Fruit fly (Drosophila melanogaster) whole organism, embryonic: ENCODE data around the gene Ir93a.

Experiments used
- B-H2 ChIP-seq: fragments of 200-800 bp; sonication (Bioruptor generic); optimal IDR thresholded peaks from 2 replicates; lab custom pipeline; 2018; ENCODE audit warnings: missing biosample characterization, mild to moderate bottlenecking, missing genetic modification characterization
- CG10543 ChIP-seq: fragments of 200-800 bp; sonication (Bioruptor generic); optimal IDR thresholded peaks from 3 replicates; lab custom pipeline; 2017; ENCODE audit warnings: missing biosample characterization, mild to moderate bottlenecking, missing genetic modification characterization, moderate library complexity
- CG12104 ChIP-seq: fragments of 200-800 bp; sonication (Bioruptor generic); optimal IDR thresholded peaks from 3 replicates; lab custom pipeline; 2016; ENCODE audit warnings: missing biosample characterization, missing genetic modification characterization
- CG12659 ChIP-seq: fragments of 200-800 bp; sonication (Bioruptor generic); optimal IDR thresholded peaks from 3 replicates; lab custom pipeline; 2017; ENCODE audit warnings: mild to moderate bottlenecking, missing biosample characterization, missing genetic modification reagents, missing genetic modification characterization
- CG17912 ChIP-seq: fragments of 200-800 bp; sonication (Bioruptor generic); optimal IDR thresholded peaks from 2 replicates; lab custom pipeline; 2018; ENCODE audit warnings: missing biosample characterization, mild to moderate bottlenecking, missing genetic modification characterization
- CG1832 ChIP-seq: fragments of 200-800 bp; sonication (Bioruptor generic); optimal IDR thresholded peaks from 2 replicates; lab custom pipeline; 2017; ENCODE audit warnings: missing biosample characterization, mild to moderate bottlenecking, missing genetic modification characterization, inconsistent platforms
- CG2129 ChIP-seq: fragments of 200-800 bp; sonication (Bioruptor generic); IDR thresholded peaks from 2 replicates; pipeline ENCODE4 v1.3.6; 2022; ENCODE audit warnings: missing biosample characterization, missing genetic modification characterization; ENCODE audit not compliant: partially characterized antibody
- CG31224 ChIP-seq: fragments of 200-800 bp; sonication (Bioruptor generic); IDR thresholded peaks from 2 replicates; pipeline ENCODE4 v1.3.6; 2022; ENCODE audit warnings: missing biosample characterization, missing genetic modification characterization
- CG31388 ChIP-seq: fragments of 200-800 bp; sonication (Bioruptor generic); optimal IDR thresholded peaks from 2 replicates; lab custom pipeline; 2016; ENCODE audit warnings: missing biosample characterization, missing genetic modification characterization
- CG31441 ChIP-seq: fragments of 200-800 bp; sonication (Bioruptor generic); IDR thresholded peaks from 2 replicates; pipeline ENCODE4 v1.3.6; 2022; ENCODE audit warnings: missing biosample characterization, missing genetic modification characterization
- CG3281 ChIP-seq: fragments of 200-800 bp; sonication (Bioruptor generic); optimal IDR thresholded peaks from 3 replicates; lab custom pipeline; 2017; ENCODE audit warnings: missing biosample characterization, mild to moderate bottlenecking, missing genetic modification characterization
- CG4282 ChIP-seq: fragments of 200-800 bp; sonication (Bioruptor generic); optimal IDR thresholded peaks from 2 replicates; lab custom pipeline; 2016; ENCODE audit warnings: missing biosample characterization, missing genetic modification characterization
- CG4424 ChIP-seq: fragments of 200-800 bp; sonication (Bioruptor generic); optimal IDR thresholded peaks from 3 replicates; lab custom pipeline; 2016; ENCODE audit warnings: missing biosample characterization, missing genetic modification characterization
- CG5245 ChIP-seq: fragments of 200-800 bp; sonication (Bioruptor generic); optimal IDR thresholded peaks from 3 replicates; lab custom pipeline; 2016; ENCODE audit warnings: missing biosample characterization, missing genetic modification characterization
- CG6254 ChIP-seq: fragments of 200-800 bp; sonication (Bioruptor generic); optimal IDR thresholded peaks from 3 replicates; lab custom pipeline; 2017; ENCODE audit warnings: mild to moderate bottlenecking, missing biosample characterization, missing genetic modification reagents, missing genetic modification characterization
- CG6813 ChIP-seq: fragments of 200-800 bp; sonication (Bioruptor generic); optimal IDR thresholded peaks from 2 replicates; lab custom pipeline; 2017; ENCODE audit warnings: missing biosample characterization, missing genetic modification characterization, mild to moderate bottlenecking, moderate library complexity, missing genetic modification reagents
- CG8944 ChIP-seq: fragments of 200-800 bp; sonication (Bioruptor generic); optimal IDR thresholded peaks from 3 replicates; lab custom pipeline; 2016; ENCODE audit warnings: missing biosample characterization, missing genetic modification characterization
- CG9727 ChIP-seq: fragments of 200-800 bp; sonication (Bioruptor generic); optimal IDR thresholded peaks from 3 replicates; lab custom pipeline; 2017; ENCODE audit warnings: missing biosample characterization, mild to moderate bottlenecking, missing genetic modification characterization
- Fer1 ChIP-seq: fragments of 200-800 bp; sonication (Bioruptor generic); optimal IDR thresholded peaks from 2 replicates; lab custom pipeline; 2017; ENCODE audit warnings: missing biosample characterization, mild to moderate bottlenecking, missing genetic modification characterization
- Fer3 ChIP-seq: fragments of 200-800 bp; sonication (Bioruptor generic); optimal IDR thresholded peaks from 2 replicates; lab custom pipeline; 2018; ENCODE audit warnings: missing biosample characterization, mild to moderate bottlenecking, missing genetic modification characterization, moderate library complexity
- Hr3 ChIP-seq: fragments of 200-800 bp; sonication (Bioruptor generic); optimal IDR thresholded peaks from 3 replicates; lab custom pipeline; 2016; ENCODE audit warnings: missing biosample characterization, missing genetic modification characterization
- Kr ChIP-seq: fragments of 200-800 bp; sonication (Bioruptor generic); optimal IDR thresholded peaks from 2 replicates; lab custom pipeline; 2017; ENCODE audit warnings: missing biosample characterization, mild to moderate bottlenecking, missing genetic modification characterization
- Lhr ChIP-seq: fragments of 200-800 bp; sonication (Bioruptor generic); optimal IDR thresholded peaks from 3 replicates; lab custom pipeline; 2017; ENCODE audit warnings: mild to moderate bottlenecking, missing biosample characterization, missing genetic modification reagents, missing genetic modification characterization
- Meics ChIP-seq: fragments of 200-800 bp; sonication (Bioruptor generic); optimal IDR thresholded peaks from 2 replicates; lab custom pipeline; 2017; ENCODE audit warnings: missing biosample characterization, mild to moderate bottlenecking, missing genetic modification characterization
- Neu2 ChIP-seq: fragments of 200-800 bp; sonication (Bioruptor generic); optimal IDR thresholded peaks from 3 replicates; lab custom pipeline; 2016; ENCODE audit warnings: missing biosample characterization, missing genetic modification characterization, borderline replicate concordance
- Pdp1 ChIP-seq, 2 experiments: fragments of 200-800 bp; sonication (Bioruptor generic); optimal IDR thresholded peaks; 3 replicates each; lab custom pipeline; 2016; ENCODE audit warnings: missing biosample characterization in 2 of 2, missing genetic modification characterization in 2 of 2, mild to moderate bottlenecking in 1 of 2, moderate library complexity in 1 of 2
- Rx ChIP-seq: fragments of 200-800 bp; sonication (Bioruptor generic); IDR thresholded peaks from 2 replicates; pipeline ENCODE4 v1.3.6; 2022; ENCODE audit warnings: missing biosample characterization, missing genetic modification characterization
- Scr ChIP-seq: fragments of 200-800 bp; sonication (Bioruptor generic); IDR thresholded peaks from 2 replicates; pipeline ENCODE4 v1.3.6; 2022; ENCODE audit warnings: missing biosample characterization, missing genetic modification characterization; ENCODE audit not compliant: partially characterized antibody
- Xbp1 ChIP-seq: fragments of 200-800 bp; sonication (Bioruptor generic); optimal IDR thresholded peaks from 3 replicates; lab custom pipeline; 2016; ENCODE audit warnings: missing biosample characterization, mild to moderate bottlenecking, missing genetic modification characterization
- amos ChIP-seq: fragments of 200-800 bp; sonication (Bioruptor generic); IDR thresholded peaks from 2 replicates; pipeline ENCODE4 v1.3.6; 2022; ENCODE audit warnings: missing biosample characterization, missing genetic modification characterization; ENCODE audit not compliant: partially characterized antibody
- bbx ChIP-seq: fragments of 200-800 bp; sonication (Bioruptor generic); IDR thresholded peaks from 2 replicates; pipeline ENCODE4 v1.3.6; 2022; ENCODE audit warnings: missing biosample characterization, missing genetic modification characterization; ENCODE audit not compliant: partially characterized antibody
- btn ChIP-seq: fragments of 200-800 bp; sonication (Bioruptor generic); optimal IDR thresholded peaks from 2 replicates; lab custom pipeline; 2016; ENCODE audit warnings: missing biosample characterization, missing genetic modification characterization
- cas ChIP-seq: fragments of 200-800 bp; sonication (Bioruptor generic); IDR thresholded peaks from 2 replicates; pipeline ENCODE4 v1.3.6; 2022; ENCODE audit warnings: missing biosample characterization, missing genetic modification characterization
- crc ChIP-seq: fragments of 200-800 bp; sonication (Bioruptor generic); optimal IDR thresholded peaks from 2 replicates; lab custom pipeline; 2016; ENCODE audit warnings: missing biosample characterization, missing genetic modification characterization
- esg ChIP-seq: fragments of 200-800 bp; sonication (Bioruptor generic); conservative IDR thresholded peaks from 2 replicates; pipeline ENCODE4 v1.3.6; 2022; ENCODE audit warnings: missing biosample characterization, missing genetic modification characterization
- fd96Cb ChIP-seq: fragments of 200-800 bp; sonication (Bioruptor generic); optimal IDR thresholded peaks from 2 replicates; lab custom pipeline; 2018; ENCODE audit warnings: missing biosample characterization, mild to moderate bottlenecking, missing genetic modification characterization, moderate library complexity
- ham ChIP-seq: fragments of 200-800 bp; sonication (Bioruptor generic); IDR thresholded peaks from 2 replicates; pipeline ENCODE4 v1.3.6; 2022; ENCODE audit warnings: missing biosample characterization, missing genetic modification characterization
- ind ChIP-seq: fragments of 200-800 bp; sonication (Bioruptor generic); optimal IDR thresholded peaks from 3 replicates; lab custom pipeline; 2016; ENCODE audit warnings: missing biosample characterization, missing genetic modification characterization
- klu ChIP-seq: fragments of 200-800 bp; sonication (Bioruptor generic); IDR thresholded peaks from 2 replicates; pipeline ENCODE4 v1.3.6; 2022; ENCODE audit warnings: missing biosample characterization, missing genetic modification characterization
- lmd ChIP-seq: fragments of 200-800 bp; sonication (Bioruptor generic); IDR thresholded peaks from 2 replicates; pipeline ENCODE4 v1.3.6; 2022; ENCODE audit warnings: missing biosample characterization, missing genetic modification characterization
- lov ChIP-seq, 2 experiments: fragments of 200-800 bp in 1 of 2; fragments of >200 bp in 1 of 2; sonication (Bioruptor generic) in 1 of 2; IDR thresholded peaks in 1 of 2; optimal IDR thresholded peaks in 1 of 2; 2 replicates in 1 of 2; 3 replicates in 1 of 2; pipeline versions ENCODE4 v1.3.6 to Lab custom; 2017 to 2022; ENCODE audit warnings: missing biosample characterization in 1 of 2, missing genetic modification characterization in 1 of 2
- mld ChIP-seq: fragments of 200-800 bp; sonication (Bioruptor generic); IDR thresholded peaks from 3 replicates; pipeline ENCODE4 v1.3.6; 2022; ENCODE audit warnings: missing biosample characterization, missing genetic modification characterization; ENCODE audit not compliant: partially characterized antibody
- nau ChIP-seq: fragments of 200-800 bp; sonication (Bioruptor generic); optimal IDR thresholded peaks from 3 replicates; lab custom pipeline; 2017; ENCODE audit warnings: missing biosample characterization, mild to moderate bottlenecking, missing genetic modification characterization, missing genetic modification reagents
- repo ChIP-seq: fragments of 200-800 bp; sonication (Bioruptor generic); optimal IDR thresholded peaks from 2 replicates; lab custom pipeline; 2016; ENCODE audit warnings: missing biosample characterization, missing genetic modification characterization
- slou ChIP-seq: fragments of 200-800 bp; sonication (Bioruptor generic); optimal IDR thresholded peaks from 3 replicates; lab custom pipeline; 2016; ENCODE audit warnings: missing biosample characterization, missing genetic modification characterization
- so ChIP-seq: fragments of 200-800 bp; sonication (Bioruptor generic); IDR thresholded peaks from 3 replicates; pipeline ENCODE4 v1.3.6; 2022; ENCODE audit warnings: missing biosample characterization, missing genetic modification characterization
- unc-4 ChIP-seq: fragments of 200-800 bp; sonication (Bioruptor generic); IDR thresholded peaks from 2 replicates; pipeline ENCODE4 v1.3.6; 2022; ENCODE audit warnings: missing biosample characterization, missing genetic modification characterization; ENCODE audit not compliant: partially characterized antibody
- vnd ChIP-seq: fragments of 200-800 bp; sonication (Bioruptor generic); IDR thresholded peaks from 3 replicates; pipeline ENCODE4 v1.3.6; 2022; ENCODE audit warnings: missing biosample characterization, missing genetic modification characterization; ENCODE audit not compliant: partially characterized antibody

Gene Ir93a

DNA sequence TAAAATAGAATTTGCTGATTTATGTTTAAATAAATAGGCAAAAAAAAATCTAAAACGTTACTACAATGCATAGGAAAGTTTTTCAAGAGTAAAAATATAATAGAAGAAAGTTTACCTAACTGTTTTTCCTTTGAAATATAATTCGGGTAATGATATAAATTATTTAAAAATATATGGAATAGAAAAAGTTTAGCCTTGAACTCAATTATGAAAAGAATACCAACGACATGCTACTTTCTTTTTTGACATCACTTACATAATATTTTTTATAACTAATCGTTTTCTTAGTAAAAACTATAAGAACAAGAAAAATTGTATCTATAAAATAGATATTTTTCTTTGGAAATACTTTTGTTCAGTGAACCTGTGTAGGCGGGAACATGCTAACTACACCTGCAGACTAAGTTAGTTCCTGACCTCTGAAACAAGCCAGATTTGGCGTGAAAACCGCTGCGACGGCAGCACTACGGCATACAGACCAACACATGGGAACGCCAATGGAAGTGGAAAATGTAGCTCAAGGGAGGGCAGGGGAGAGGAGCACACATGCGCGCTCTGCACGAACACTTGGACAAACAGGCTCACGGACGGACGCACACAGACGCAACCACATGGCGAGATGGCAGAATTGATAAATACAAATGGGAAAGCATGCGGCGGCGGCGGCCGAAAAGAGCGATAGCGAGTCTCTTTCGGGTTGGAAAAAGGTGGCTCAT is 30.2 kb downstream of the Ir93a start (continued):
- TF ChIP-seq CG12104 (GFP tag; lab: Kevin White, UChicago) (peak; percentile 31), lov (optimal IDR thresholded peaks at IDR 0.05; lab: Kevin White, UChicago) (no peak), lov (GFP tag; IDR thresholded peaks at IDR 0.05; lab: Robert Waterston, UW) (0 out of 3 replicates have a peak, but pooled peaks have one; percentile 59), CG9727 (GFP tag; lab: Kevin White, UChicago) (peak; percentile 63), Pdp1 (GFP tag; optimal IDR thresholded peaks at IDR 0.05; lab: Kevin White, UChicago) (peak in 1 of 2 experiments; percentile 30), CG6813 (GFP tag; lab: Kevin White, UChicago) (no peak), CG5245 (no peak), CG10543 (peak; percentile 93), Neu2 (GFP tag; lab: Kevin White, UChicago) (no peak), CG3281 (GFP tag; lab: Kevin White, UChicago) (peak; percentile 7), Scr (GFP tag; lab: Robert Waterston, UW) (no peak), lmd (GFP tag; lab: Robert Waterston, UW) (peak; percentile 9; the same call in 1 of the 2 replicates), Xbp1 (GFP tag; lab: Kevin White, UChicago) (no peak), CG1832 (GFP tag; lab: Kevin White, UChicago) (no peak), ind (GFP tag; lab: Kevin White, UChicago) (no peak), CG2129 (no peak), Fer1 (GFP tag; lab: Kevin White, UChicago) (peak; percentile 10), bbx (peak; percentile 50; the same call in 1 of the 2 replicates), Lhr (GFP tag; lab: Kevin White, UChicago) (no peak), CG31441 (GFP tag; lab: Robert Waterston, UW) (peak; percentile 28; the same call in 1 of the 2 replicates), mld (GFP tag; lab: Robert Waterston, UW) (no peak), CG12659 (peak; percentile 33), so (GFP tag; lab: Robert Waterston, UW) (peak; percentile 41; the same call in 1 of the 3 replicates), ham (GFP tag; lab: Robert Waterston, UW) (no peak), amos (GFP tag; lab: Robert Waterston, UW) (peak; percentile 24; the same call in 1 of the 2 replicates), CG4282 (no peak), CG8944 (GFP tag; lab: Kevin White, UChicago) (no peak), CG31388 (GFP tag; lab: Kevin White, UChicago) (no peak), Rx (GFP tag; lab: Robert Waterston, UW) (no peak), CG31224 (GFP tag; lab: Robert Waterston, UW) (peak; percentile 36), Meics (GFP tag; lab: Kevin White, UChicago) (peak; percentile 53), klu (GFP tag; lab: Robert Waterston, UW) (no peak), Kr (no peak), Fer3 (no peak), fd96Cb (tag; lab: Kevin White, UChicago) (peak; percentile 17), CG4424 (GFP tag; lab: Kevin White, UChicago) (no peak), nau (GFP tag; lab: Kevin White, UChicago) (no peak), btn (GFP tag; lab: Kevin White, UChicago) (no peak), CG6254 (no peak), crc (no peak), slou (GFP tag; lab: Kevin White, UChicago) (no peak), repo (no peak), Hr3 (GFP tag; lab: Kevin White, UChicago) (peak; percentile 38), esg (GFP tag; lab: Robert Waterston, UW) (peak; percentile 27), cas (GFP tag; lab: Robert Waterston, UW) (no peak), unc-4 (no peak), vnd (GFP tag; lab: Robert Waterston, UW) (no peak), B-H2 (peak; percentile 60), CG17912 (GFP tag; lab: Kevin White, UChicago) (no peak)
